Fruit fly (Drosophila melanogaster) whole organism, embryonic: ENCODE measurements around the gene Cad96Cb.

ENCODE experiments used
- Atf3 ChIP-seq: fragments of 200-800 bp; sonication (Bioruptor generic); optimal IDR thresholded peaks from 3 replicates; lab custom pipeline; 2016; ENCODE audit warnings: missing biosample characterization, missing genetic modification characterization
- Blimp-1 ChIP-seq: fragments of 200-800 bp; sonication (Bioruptor generic); optimal IDR thresholded peaks from 3 replicates; lab custom pipeline; 2018; ENCODE audit warnings: missing biosample characterization, missing genetic modification characterization, mild to moderate bottlenecking, moderate library complexity, missing genetic modification reagents
- CG10267 ChIP-seq: fragments of 200-800 bp; sonication (Bioruptor generic); optimal IDR thresholded peaks from 2 replicates; lab custom pipeline; 2018; ENCODE audit warnings: missing biosample characterization, mild to moderate bottlenecking, missing genetic modification characterization, moderate library complexity
- CG10654 ChIP-seq: fragments of 200-800 bp; sonication (Bioruptor generic); optimal IDR thresholded peaks from 2 replicates; lab custom pipeline; 2016; ENCODE audit warnings: missing biosample characterization, missing genetic modification characterization
- CG11560 ChIP-seq: fragments of 200-800 bp; sonication (Bioruptor generic); IDR thresholded peaks from 3 replicates; pipeline ENCODE4 v1.3.6; 2022; ENCODE audit warnings: missing biosample characterization, missing genetic modification characterization
- CG12299 ChIP-seq: fragments of 200-800 bp; sonication (Bioruptor generic); optimal IDR thresholded peaks from 2 replicates; lab custom pipeline; 2018; ENCODE audit warnings: missing biosample characterization, mild to moderate bottlenecking, missing genetic modification characterization
- CG1233 ChIP-seq: fragments of 200-800 bp; sonication (Bioruptor generic); optimal IDR thresholded peaks from 4 replicates; lab custom pipeline; 2018; ENCODE audit warnings: missing biosample characterization, mild to moderate bottlenecking, missing genetic modification characterization
- CG15601 ChIP-seq: fragments of 200-800 bp; sonication (Bioruptor generic); optimal IDR thresholded peaks from 3 replicates; lab custom pipeline; 2019; ENCODE audit warnings: missing biosample characterization, mild to moderate bottlenecking, missing genetic modification characterization, moderate library complexity
- CG17568 ChIP-seq: fragments of 200-800 bp; sonication (Bioruptor generic); optimal IDR thresholded peaks from 2 replicates; lab custom pipeline; 2018; ENCODE audit warnings: missing biosample characterization, mild to moderate bottlenecking, missing genetic modification characterization, moderate library complexity
- CG2678 ChIP-seq: fragments of 200-800 bp; sonication (Bioruptor generic); optimal IDR thresholded peaks from 3 replicates; lab custom pipeline; 2019; ENCODE audit warnings: missing biosample characterization, mild to moderate bottlenecking, missing genetic modification characterization, moderate library complexity
- CG42726 ChIP-seq: fragments of 200-800 bp; sonication (Bioruptor generic); IDR thresholded peaks from 2 replicates; pipeline ENCODE4 v1.3.6; 2022; ENCODE audit warnings: missing biosample characterization, missing genetic modification characterization; ENCODE audit not compliant: partially characterized antibody
- CG43689 ChIP-seq: fragments of 200-800 bp; sonication (Bioruptor generic); IDR thresholded peaks from 2 replicates; pipeline ENCODE4 v1.3.6; 2022; ENCODE audit warnings: missing biosample characterization, missing genetic modification characterization
- CG5245 ChIP-seq: fragments of 200-800 bp; sonication (Bioruptor generic); optimal IDR thresholded peaks from 3 replicates; lab custom pipeline; 2016; ENCODE audit warnings: missing biosample characterization, missing genetic modification characterization
- CG6175 ChIP-seq: fragments of 200-800 bp; sonication (Bioruptor generic); IDR thresholded peaks from 3 replicates; pipeline ENCODE4 v1.3.6; 2022; ENCODE audit warnings: missing biosample characterization, missing genetic modification characterization
- CG6272 ChIP-seq: fragments of 200-800 bp; sonication (Bioruptor generic); IDR thresholded peaks from 2 replicates; pipeline ENCODE4 v1.3.6; 2022; ENCODE audit warnings: missing biosample characterization, missing genetic modification characterization
- CG6765 ChIP-seq: fragments of 200-800 bp; sonication (Bioruptor generic); optimal IDR thresholded peaks from 3 replicates; lab custom pipeline; 2017; ENCODE audit warnings: missing biosample characterization, mild to moderate bottlenecking, missing genetic modification characterization
- CG7372 ChIP-seq: fragments of 200-800 bp; sonication (Bioruptor generic); IDR thresholded peaks from 2 replicates; pipeline ENCODE4 v1.3.6; 2022; ENCODE audit warnings: missing biosample characterization, missing genetic modification characterization
- CG7745 ChIP-seq: fragments of 200-800 bp; sonication (Bioruptor generic); optimal IDR thresholded peaks from 2 replicates; lab custom pipeline; 2018; ENCODE audit warnings: missing biosample characterization, mild to moderate bottlenecking, missing genetic modification characterization, moderate library complexity
- CG8388 ChIP-seq: fragments of 200-800 bp; sonication (Bioruptor generic); optimal IDR thresholded peaks from 2 replicates; lab custom pipeline; 2019; ENCODE audit warnings: missing biosample characterization, mild to moderate bottlenecking, missing genetic modification characterization, moderate library complexity
- CG9727 ChIP-seq: fragments of 200-800 bp; sonication (Bioruptor generic); optimal IDR thresholded peaks from 3 replicates; lab custom pipeline; 2017; ENCODE audit warnings: missing biosample characterization, mild to moderate bottlenecking, missing genetic modification characterization
- Deaf1 ChIP-seq: fragments of 200-800 bp; optimal IDR thresholded peaks from 3 replicates; lab custom pipeline; 2019; ENCODE audit warnings: missing biosample characterization, mild to moderate bottlenecking, missing genetic modification characterization, moderate library complexity
- ERR ChIP-seq: fragments of 200-800 bp; sonication (Bioruptor generic); optimal IDR thresholded peaks from 2 replicates; lab custom pipeline; 2016; ENCODE audit warnings: missing biosample characterization, missing genetic modification characterization
- Fer2 ChIP-seq: fragments of 200-800 bp; sonication (Bioruptor generic); optimal IDR thresholded peaks from 2 replicates; lab custom pipeline; 2018; ENCODE audit warnings: missing biosample characterization, mild to moderate bottlenecking, missing genetic modification characterization, moderate library complexity
- HLH54F ChIP-seq: fragments of 200-800 bp; sonication (Bioruptor generic); optimal IDR thresholded peaks from 3 replicates; lab custom pipeline; 2016; ENCODE audit warnings: missing biosample characterization, missing genetic modification characterization
- MESR4 ChIP-seq: fragments of 200-800 bp; sonication (Bioruptor generic); optimal IDR thresholded peaks from 2 replicates; lab custom pipeline; 2018; ENCODE audit warnings: missing biosample characterization, mild to moderate bottlenecking, missing genetic modification characterization, moderate library complexity
- Mrtf ChIP-seq: fragments of 200-800 bp; sonication (Bioruptor generic); IDR thresholded peaks from 3 replicates; pipeline ENCODE4 v1.3.6; 2022; ENCODE audit warnings: missing biosample characterization, missing genetic modification characterization
- NC2α ChIP-seq: fragments of 200-800 bp; sonication (Bioruptor generic); optimal IDR thresholded peaks from 2 replicates; lab custom pipeline; 2016; ENCODE audit warnings: missing biosample characterization, missing genetic modification characterization
- Nf-YB ChIP-seq: fragments of 200-800 bp; sonication (Bioruptor generic); optimal IDR thresholded peaks from 3 replicates; lab custom pipeline; 2019; ENCODE audit warnings: missing biosample characterization, mild to moderate bottlenecking, missing genetic modification characterization, moderate library complexity
- Scr ChIP-seq: fragments of 200-800 bp; sonication (Bioruptor generic); IDR thresholded peaks from 2 replicates; pipeline ENCODE4 v1.3.6; 2022; ENCODE audit warnings: missing biosample characterization, missing genetic modification characterization; ENCODE audit not compliant: partially characterized antibody
- Stat92E ChIP-seq, 3 experiments: fragments of >200 bp in 2 of 3; fragments of 200-800 bp in 1 of 3; sonication (Bioruptor generic) in 1 of 3; optimal IDR thresholded peaks; 2 replicates each; lab custom pipeline; 2017 to 2019; ENCODE audit warnings: missing biosample characterization in 3 of 3, missing genetic modification characterization in 3 of 3, mild to moderate bottlenecking in 1 of 3, moderate library complexity in 1 of 3
- Usf ChIP-seq: fragments of 200-800 bp; sonication (Bioruptor generic); optimal IDR thresholded peaks from 2 replicates; lab custom pipeline; 2017; ENCODE audit warnings: missing genotype, missing biosample characterization, missing genetic modification characterization
- ab ChIP-seq: fragments of 200-800 bp; sonication (Bioruptor generic); optimal IDR thresholded peaks from 2 replicates; lab custom pipeline; 2016; ENCODE audit warnings: missing biosample characterization, missing genetic modification characterization
- dan ChIP-seq: fragments of 200-800 bp; sonication (Bioruptor generic); IDR thresholded peaks from 2 replicates; pipeline ENCODE4 v1.3.6; 2022; ENCODE audit warnings: missing biosample characterization, missing genetic modification characterization
- ewg ChIP-seq: fragments of 200-800 bp; sonication (Bioruptor generic); optimal IDR thresholded peaks from 3 replicates; lab custom pipeline; 2017; ENCODE audit warnings: mild to moderate bottlenecking, missing biosample characterization, missing genetic modification reagents, missing genetic modification characterization
- gfzf ChIP-seq: fragments of 200-800 bp; sonication (Bioruptor generic); optimal IDR thresholded peaks from 2 replicates; lab custom pipeline; 2016; ENCODE audit warnings: missing biosample characterization, mild to moderate bottlenecking, missing genetic modification characterization, moderate library complexity
- gsb-n ChIP-seq: fragments of 200-800 bp; sonication (Bioruptor generic); optimal IDR thresholded peaks from 3 replicates; lab custom pipeline; 2018; ENCODE audit warnings: missing biosample characterization, mild to moderate bottlenecking, missing genetic modification characterization
- h ChIP-seq: fragments of >200 bp; optimal IDR thresholded peaks from 2 replicates; lab custom pipeline; 2017
- hbn ChIP-seq: fragments of 200-800 bp; sonication (Bioruptor generic); IDR thresholded peaks from 2 replicates; pipeline ENCODE4 v1.3.6; 2022; ENCODE audit warnings: missing biosample characterization, missing genetic modification characterization; ENCODE audit not compliant: partially characterized antibody
- jing ChIP-seq: fragments of 200-800 bp; sonication (Bioruptor generic); optimal IDR thresholded peaks from 2 replicates; lab custom pipeline; 2018; ENCODE audit warnings: missing biosample characterization, mild to moderate bottlenecking, missing genetic modification characterization
- kni ChIP-seq: fragments of 200-800 bp; sonication (Bioruptor generic); optimal IDR thresholded peaks from 3 replicates; lab custom pipeline; 2017; ENCODE audit warnings: mild to moderate bottlenecking, missing biosample characterization, missing genetic modification reagents, missing genetic modification characterization
- knrl ChIP-seq: fragments of 200-800 bp; sonication (Bioruptor generic); IDR thresholded peaks from 3 replicates; pipeline ENCODE4 v1.3.6; 2022; ENCODE audit warnings: missing biosample characterization, missing genetic modification characterization; ENCODE audit not compliant: partially characterized antibody
- lmd ChIP-seq: fragments of 200-800 bp; sonication (Bioruptor generic); IDR thresholded peaks from 2 replicates; pipeline ENCODE4 v1.3.6; 2022; ENCODE audit warnings: missing biosample characterization, missing genetic modification characterization
- mld ChIP-seq: fragments of 200-800 bp; sonication (Bioruptor generic); IDR thresholded peaks from 3 replicates; pipeline ENCODE4 v1.3.6; 2022; ENCODE audit warnings: missing biosample characterization, missing genetic modification characterization; ENCODE audit not compliant: partially characterized antibody
- onecut ChIP-seq: fragments of 200-800 bp; sonication (Bioruptor generic); IDR thresholded peaks from 2 replicates; pipeline ENCODE4 v1.3.6; 2022; ENCODE audit warnings: missing biosample characterization, missing genetic modification characterization
- org-1 ChIP-seq: fragments of 200-800 bp; sonication (Bioruptor generic); optimal IDR thresholded peaks from 2 replicates; lab custom pipeline; 2017; ENCODE audit warnings: missing biosample characterization, missing genetic modification characterization
- pho ChIP-seq: fragments of 200-800 bp; sonication (Bioruptor generic); optimal IDR thresholded peaks from 2 replicates; lab custom pipeline; 2016; ENCODE audit warnings: missing biosample characterization, missing genetic modification characterization
- ro ChIP-seq: fragments of 200-800 bp; sonication (Bioruptor generic); IDR thresholded peaks from 2 replicates; pipeline ENCODE4 v1.3.6; 2022; ENCODE audit warnings: missing biosample characterization, missing genetic modification characterization
- sima ChIP-seq: fragments of 200-800 bp; sonication (Bioruptor generic); optimal IDR thresholded peaks from 2 replicates; lab custom pipeline; 2016; ENCODE audit warnings: missing biosample characterization, missing genetic modification characterization
- slou ChIP-seq: fragments of 200-800 bp; sonication (Bioruptor generic); optimal IDR thresholded peaks from 3 replicates; lab custom pipeline; 2016; ENCODE audit warnings: missing biosample characterization, missing genetic modification characterization
- tap ChIP-seq: fragments of 200-800 bp; optimal IDR thresholded peaks from 3 replicates; lab custom pipeline; 2019; ENCODE audit warnings: missing biosample characterization, mild to moderate bottlenecking, missing genetic modification characterization, moderate library complexity
- vfl ChIP-seq: fragments of 200-800 bp; sonication (Bioruptor generic); optimal IDR thresholded peaks from 2 replicates; lab custom pipeline; 2016; ENCODE audit warnings: missing biosample characterization, missing genetic modification characterization

Cad96Cb gene

DNA sequence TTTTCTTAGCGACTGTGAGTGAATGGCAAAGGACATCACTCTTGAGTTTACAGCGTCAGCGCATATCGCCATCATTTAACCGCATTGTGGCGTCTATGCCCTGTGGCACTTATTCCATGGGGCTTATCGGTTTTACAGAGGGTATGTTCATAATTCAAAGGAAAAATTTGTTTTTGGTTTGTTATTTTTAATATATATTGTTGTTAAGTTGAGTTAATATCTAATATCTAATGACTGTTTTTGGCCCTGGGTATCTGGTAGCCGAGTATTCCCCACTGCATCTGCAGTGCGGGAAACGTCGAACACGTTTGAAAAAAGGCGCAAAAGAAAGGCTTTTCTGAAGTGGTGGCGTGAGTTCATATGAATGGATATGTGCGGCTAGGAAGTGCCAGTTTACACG is 53.6 kb downstream of the Cad96Cb start (continued):
- TF ChIP-seq onecut (GFP tag; lab: Robert Waterston, UW) (peak; percentile 19; the same call in 1 of the 2 replicates), HLH54F (GFP tag; lab: Kevin White, UChicago) (peak; percentile 17), CG43689 (no peak), ERR (GFP tag; lab: Kevin White, UChicago) (no peak), CG2678 (tag; lab: Kevin White, UChicago) (peak; percentile 6), hbn (GFP tag; lab: Robert Waterston, UW) (no peak), CG9727 (GFP tag; lab: Kevin White, UChicago) (peak; percentile 75), mld (GFP tag; lab: Robert Waterston, UW) (no peak), CG5245 (no peak), sima (GFP tag; lab: Kevin White, UChicago) (no peak), ab (GFP tag; lab: Kevin White, UChicago) (no peak), CG17568 (GFP tag; lab: Kevin White, UChicago) (peak; percentile 42), h (no peak), jing (GFP tag; lab: Kevin White, UChicago) (peak; percentile 54), slou (GFP tag; lab: Kevin White, UChicago) (no peak), pho (GFP tag; lab: Kevin White, UChicago) (no peak), Fer2 (tag; lab: Kevin White, UChicago) (no peak), Mrtf (GFP tag; lab: Robert Waterston, UW) (peak; percentile 75), NC2α (GFP tag; lab: Kevin White, UChicago) (peak; percentile 11), lmd (GFP tag; lab: Robert Waterston, UW) (peak; percentile 50; the same call in 1 of the 2 replicates), CG42726 (GFP tag; lab: Robert Waterston, UW) (no peak), Blimp-1 (GFP tag; lab: Kevin White, UChicago) (peak; percentile 56), Atf3 (GFP tag; lab: Kevin White, UChicago) (peak; percentile 34), MESR4 (GFP tag; lab: Kevin White, UChicago) (no peak), org-1 (GFP tag; lab: Kevin White, UChicago) (peak; percentile 22), Nf-YB (peak; percentile 38), kni (GFP tag; lab: Kevin White, UChicago) (no peak), Deaf1 (tag; lab: Kevin White, UChicago) (no peak), vfl (GFP tag; lab: Kevin White, UChicago) (no peak), knrl (GFP tag; lab: Robert Waterston, UW) (no peak), ewg (GFP tag; lab: Kevin White, UChicago) (peak; percentile 60), dan (GFP tag; lab: Robert Waterston, UW) (peak; percentile 93), CG10267 (tag; lab: Kevin White, UChicago) (peak; percentile 57), Scr (GFP tag; lab: Robert Waterston, UW) (no peak), CG8388 (peak; percentile 52), CG12299 (tag; lab: Kevin White, UChicago) (no peak), tap (tag; lab: Kevin White, UChicago) (peak; percentile 19), CG7745 (tag; lab: Kevin White, UChicago) (peak; percentile 59), CG7372 (GFP tag; lab: Robert Waterston, UW) (peak; percentile 22; the same call in 1 of the 2 replicates), CG6765 (GFP tag; lab: Kevin White, UChicago) (no peak), CG6272 (GFP tag; lab: Robert Waterston, UW) (peak; percentile 64), ro (GFP tag; lab: Robert Waterston, UW) (peak; percentile 49; the same call in 1 of the 2 replicates), CG11560 (tag; lab: Robert Waterston, UW) (no peak; the same call in 2 of the 3 replicates), CG1233 (peak; percentile 22), gsb-n (tag; lab: Kevin White, UChicago) (peak; percentile 66), Stat92E (GFP tag; optimal IDR thresholded peaks at IDR 0.05; lab: Kevin White, UChicago) (no peak), gfzf (no peak), CG15601 (tag; lab: Kevin White, UChicago) (peak; percentile 67), Usf (peak; percentile 68), CG10654 (no peak), CG6175 (GFP tag; lab: Robert Waterston, UW) (no peak)
